Worm (Caenorhabditis elegans) whole organism, L1 larva: ENCODE data around the gene srd-67.
"Not testable (repeated sequence)": the region's sequence is repeated elsewhere in the genome, so short reads cannot be mapped to it uniquely, and the experiment has no call there.

Experiments used
- Y116A8C.19 ChIP-seq: sonication (generic microtip); optimal IDR thresholded peaks from 2 replicates; lab custom pipeline; 2016; ENCODE audit warnings: missing compliant biosample characterization, missing genetic modification characterization, borderline replicate concordance
- egl-27 ChIP-seq, 2 experiments: fragments of 150-350 bp in 1 of 2; sonication (generic microtip); optimal IDR thresholded peaks; 3 replicates each; lab custom pipeline; 2017 to 2018; ENCODE audit warnings: missing biosample characterization in 2 of 2, missing genetic modification characterization in 2 of 2, missing genetic modification reagents in 2 of 2
- fkh-10 ChIP-seq: sonication (generic microtip); optimal IDR thresholded peaks from 2 replicates; lab custom pipeline; 2017; ENCODE audit warnings: missing biosample characterization, missing genetic modification reagents, missing genetic modification characterization
- nhr-237 ChIP-seq: fragments of 150-350 bp; optimal IDR thresholded peaks from 2 replicates; lab custom pipeline; 2014; ENCODE audit warnings: missing biosample characterization, missing genetic modification characterization
- nhr-77 ChIP-seq: fragments of 150-350 bp; optimal IDR thresholded peaks from 2 replicates; lab custom pipeline; 2014; ENCODE audit warnings: missing biosample characterization, missing genetic modification characterization
- pag-3 ChIP-seq: sonication (generic microtip); optimal IDR thresholded peaks from 2 replicates; lab custom pipeline; 2017; ENCODE audit warnings: missing genetic modification characterization, mild to moderate bottlenecking, missing compliant biosample characterization, antibody characterized with exemption, borderline replicate concordance; ENCODE audit not compliant: insufficient read depth
- snpc-4 ChIP-seq: fragments of 150-350 bp; optimal IDR thresholded peaks from 2 replicates; lab custom pipeline; 2014; ENCODE audit warnings: missing biosample characterization, missing genetic modification characterization
- sox-4 ChIP-seq: sonication (generic microtip); optimal IDR thresholded peaks from 2 replicates; lab custom pipeline; 2016; ENCODE audit warnings: missing genetic modification characterization, missing compliant biosample characterization

- TF ChIP-seq sox-4 (tag; lab: Kevin White, UChicago); fkh-10 (GFP tag; lab: Kevin White, UChicago); nhr-237 (tag; lab: Kevin White, UChicago); Y116A8C.19 (tag; lab: Kevin White, UChicago); snpc-4 (tag; lab: Kevin White, UChicago); egl-27 (tag; optimal IDR thresholded peaks at IDR 0.05; lab: Kevin White, UChicago); nhr-77; pag-3 (tag; lab: Kevin White, UChicago): not testable (repeated sequence)
Measured at ce11 chrIII:2261353-2261752, 15.7 kb upstream of the srd-67 start, which contains the start of gene fbxa-42.
